In genomic region chrX:9893069-9893468, ce11 we compare ENCODE assay signal across 5 worm cellular contexts.
TF ChIP-seq lines count a peak whose summit lies in the region.

No protein-coding gene starts in this region.

TF ChIP-seq in whole organism, L1 larva, 84 proteins besides CTCF, POLR2A, EP300 and RAD21:
- no peak for TF ChIP-seq pax-3 (tag; optimal IDR thresholded peaks at IDR 0.05; lab: Kevin White, UChicago)
- peak; percentile 73 for TF ChIP-seq nhr-85 (tag; lab: Kevin White, UChicago)
- no peak for TF ChIP-seq nhr-237 (tag; optimal IDR thresholded peaks at IDR 0.05; lab: Kevin White, UChicago)
- no peak for TF ChIP-seq hpl-2 (GFP tag; optimal IDR thresholded peaks at IDR 0.05; lab: Kevin White, UChicago)
- TF ChIP-seq unc-98 (GFP tag; IDR thresholded peaks at IDR 0.05; lab: Robert Waterston, UW) = no peak
- TF ChIP-seq blmp-1 (tag; optimal IDR thresholded peaks at IDR 0.05; lab: Kevin White, UChicago) = peak; percentile 87
- TF ChIP-seq skn-1 (tag; optimal IDR thresholded peaks at IDR 0.05; lab: Kevin White, UChicago) = no peak
- no peak for TF ChIP-seq zag-1 (tag; optimal IDR thresholded peaks at IDR 0.05; lab: Kevin White, UChicago)
- TF ChIP-seq lin-14 (GFP tag; optimal IDR thresholded peaks at IDR 0.05; lab: Kevin White, UChicago) = peak; percentile 59
- no peak for TF ChIP-seq zip-4 (GFP tag; optimal IDR thresholded peaks at IDR 0.05; lab: Kevin White, UChicago)

TF ChIP-seq in whole organism, L2 larva, 48 proteins besides CTCF, POLR2A, EP300 and RAD21:
- TF ChIP-seq ztf-11 (tag; optimal IDR thresholded peaks at IDR 0.05; lab: Kevin White, UChicago) (no peak), skn-1 (tag; optimal IDR thresholded peaks at IDR 0.05; lab: Kevin White, UChicago) (no peak), ceh-82 (tag; optimal IDR thresholded peaks at IDR 0.05; lab: Kevin White, UChicago) (no peak), nhr-129 (tag; optimal IDR thresholded peaks at IDR 0.05; lab: Kevin White, UChicago) (no peak), nhr-10 (tag; optimal IDR thresholded peaks at IDR 0.05; lab: Kevin White, UChicago) (no peak), sma-3 (GFP tag; optimal IDR thresholded peaks at IDR 0.05; lab: Kevin White, UChicago) (no peak), C34F6.9 (tag; optimal IDR thresholded peaks at IDR 0.05; lab: Kevin White, UChicago) (no peak), blmp-1 (tag; optimal IDR thresholded peaks at IDR 0.05; lab: Kevin White, UChicago; ENCODE audit: insufficient read depth) (peak; percentile 76), gmeb-1 (tag; optimal IDR thresholded peaks at IDR 0.05; lab: Kevin White, UChicago) (no peak)
TF ChIP-seq in whole organism, L2 larva: peak in this region for 1.

TF ChIP-seq in whole organism, L3 larva, 47 proteins besides CTCF, POLR2A, EP300 and RAD21:
- TF ChIP-seq jun-1 (tag; optimal IDR thresholded peaks at IDR 0.05; lab: Kevin White, UChicago) (no peak), ZK546.5 (tag; optimal IDR thresholded peaks at IDR 0.05; lab: Kevin White, UChicago) (no peak), nhr-25 (tag; optimal IDR thresholded peaks at IDR 0.05; lab: Kevin White, UChicago) (peak; percentile 4)

TF ChIP-seq in whole organism, L4 larva, 104 proteins besides CTCF, POLR2A, EP300 and RAD21:
- TF ChIP-seq nhr-25 (tag; optimal IDR thresholded peaks at IDR 0.05; lab: Kevin White, UChicago; ENCODE audit: borderline replicate concordance, insufficient read depth) = peak; percentile 7
- no peak for TF ChIP-seq ama-1 (optimal IDR thresholded peaks at IDR 0.05; lab: Kevin White, UChicago)
- no peak for TF ChIP-seq snpc-4 (tag; optimal IDR thresholded peaks at IDR 0.05; lab: Kevin White, UChicago)
- no peak for TF ChIP-seq mdl-1 (tag; optimal IDR thresholded peaks at IDR 0.05; lab: Kevin White, UChicago)
- TF ChIP-seq Y48G9A.11 (GFP tag; IDR thresholded peaks at IDR 0.05; lab: Robert Waterston, UW) = no peak
- no peak for TF ChIP-seq F49E8.2 (tag; optimal IDR thresholded peaks at IDR 0.05; lab: Kevin White, UChicago; ENCODE audit: borderline replicate concordance)
- TF ChIP-seq tra-1 (GFP tag; IDR thresholded peaks at IDR 0.05; lab: Robert Waterston, UW) = no peak
- no peak for TF ChIP-seq madf-9 (GFP tag; conservative IDR thresholded peaks at IDR 0.05; lab: Robert Waterston, UW)
- no peak for TF ChIP-seq mxl-3 (GFP tag; optimal IDR thresholded peaks at IDR 0.05; lab: Kevin White, UChicago)
- TF ChIP-seq mdt-29 (GFP tag; IDR thresholded peaks at IDR 0.05; lab: Robert Waterston, UW) = no peak
- no peak for TF ChIP-seq lir-3 (tag; optimal IDR thresholded peaks at IDR 0.05; lab: Kevin White, UChicago)
- TF ChIP-seq madf-5 (GFP tag; IDR thresholded peaks at IDR 0.05; lab: Robert Waterston, UW) = no peak
- no peak for TF ChIP-seq snpc-1.2 (GFP tag; IDR thresholded peaks at IDR 0.05; lab: Robert Waterston, UW)
- peak; percentile 76 for TF ChIP-seq aha-1 (tag; lab: Kevin White, UChicago)

TF ChIP-seq in whole organism, mixed stage, embryonic, 35 proteins besides CTCF, POLR2A, EP300 and RAD21:
- TF ChIP-seq ceh-83 (GFP tag; optimal IDR thresholded peaks at IDR 0.05; lab: Kevin White, UChicago) (no peak), pha-4 (tag; optimal IDR thresholded peaks at IDR 0.05; lab: Kevin White, UChicago) (no peak), blmp-1 (tag; optimal IDR thresholded peaks at IDR 0.05; lab: Kevin White, UChicago) (peak; percentile 76), cnd-1 (tag; optimal IDR thresholded peaks at IDR 0.05; lab: Kevin White, UChicago) (no peak), zip-8 (tag; optimal IDR thresholded peaks at IDR 0.05; lab: Kevin White, UChicago) (no peak), sptf-1 (tag; optimal IDR thresholded peaks at IDR 0.05; lab: Kevin White, UChicago) (no peak), flh-1 (GFP tag; optimal IDR thresholded peaks at IDR 0.05; lab: Kevin White, UChicago) (no peak)
TF ChIP-seq in whole organism, mixed stage, embryonic: peak in this region for 1.

Comparison
In these comparisons a context has a peak if more than half of its experiments do, and no peak if none do; other contexts are left out.
1. Of the 29 proteins assayed by ChIP-seq in both whole organism, L4 larva and whole organism, L1 larva: peak only in whole organism, L4 larva: aha-1; only in whole organism, L1 larva: none; in both: none; in neither: 28.